Worm (Caenorhabditis elegans) whole organism, midembryonic: ENCODE measurements around the gene R193.2.
A peak's percentile ranks its signal among the peaks of the same experiment; 100 is the strongest.

ENCODE experiments used
- T22C8.4 ChIP-seq: fragments of 200-800 bp; sonication (Bioruptor generic); IDR thresholded peaks from 2 replicates; pipeline ENCODE4 v1.3.6; 2022; ENCODE audit warnings: missing genetic modification characterization, missing compliant biosample characterization
- cog-1 ChIP-seq: sonication (generic microtip); optimal IDR thresholded peaks from 2 replicates; lab custom pipeline; 2016; ENCODE audit warnings: missing genetic modification characterization, missing compliant biosample characterization
- flt-1 ChIP-seq: fragments of 200-800 bp; sonication (Bioruptor generic); IDR thresholded peaks from 2 replicates; pipeline ENCODE4 v1.3.6; 2022; ENCODE audit warnings: missing genetic modification characterization, missing compliant biosample characterization
- klf-2 ChIP-seq: fragments of 200-800 bp; sonication (Bioruptor generic); conservative IDR thresholded peaks from 2 replicates; pipeline ENCODE4 v1.3.6; 2022; ENCODE audit warnings: missing genetic modification reagents, missing genetic modification characterization, missing compliant biosample characterization
- med-1 ChIP-seq: sonication (generic microtip); optimal IDR thresholded peaks from 2 replicates; lab custom pipeline; 2017; ENCODE audit warnings: missing genetic modification characterization, mild to moderate bottlenecking, missing compliant biosample characterization, antibody characterized with exemption, missing genetic modification reagents; ENCODE audit not compliant: insufficient read depth
- ref-1 ChIP-seq: fragments of 200-800 bp; sonication (Bioruptor generic); conservative IDR thresholded peaks from 2 replicates; pipeline ENCODE4 v1.3.6; 2022; ENCODE audit warnings: missing genetic modification reagents, missing genetic modification characterization, missing compliant biosample characterization
- tab-1 ChIP-seq: fragments of 200-800 bp; sonication (Bioruptor generic); IDR thresholded peaks from 2 replicates; pipeline ENCODE4 v1.3.6; 2022; ENCODE audit warnings: missing genetic modification characterization, missing compliant biosample characterization
- ztf-23 ChIP-seq: fragments of 200-800 bp; sonication (Bioruptor generic); IDR thresholded peaks from 2 replicates; pipeline ENCODE4 v1.3.6; 2022; ENCODE audit warnings: missing genetic modification reagents, missing genetic modification characterization, missing compliant biosample characterization
- ztf-29 ChIP-seq: fragments of 200-800 bp; sonication (Bioruptor generic); IDR thresholded peaks from 2 replicates; pipeline ENCODE4 v1.3.6; 2022; ENCODE audit warnings: missing genetic modification reagents, missing genetic modification characterization, missing compliant biosample characterization

Gene R193.2

DNA sequence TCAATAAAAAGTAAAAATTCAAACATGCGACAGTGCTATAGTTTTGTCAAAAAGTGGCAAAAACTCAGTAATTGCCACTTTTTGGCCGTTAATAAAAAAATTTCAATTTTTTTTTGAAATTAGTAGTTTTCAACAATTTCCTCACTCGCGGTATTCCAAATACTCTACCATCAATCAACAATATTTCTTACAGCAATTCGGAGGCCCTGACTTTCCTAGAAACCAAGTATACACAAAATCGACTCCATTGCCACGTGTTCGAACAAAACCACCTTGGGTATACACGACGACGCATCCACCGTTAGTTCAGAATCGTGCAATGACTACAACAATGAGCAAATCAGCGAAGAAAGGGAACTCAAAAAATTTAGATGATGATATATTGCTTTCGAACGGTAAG is 23.2 kb upstream of the R193.2 start:
- TF ChIP-seq med-1 (GFP tag; lab: Kevin White, UChicago) (no peak), ztf-23 (no peak), ztf-29 (GFP tag; lab: Robert Waterston, UW) (no peak), T22C8.4 (GFP tag; lab: Robert Waterston, UW) (no peak), tab-1 (GFP tag; lab: Robert Waterston, UW) (no peak), klf-2 (GFP tag; lab: Robert Waterston, UW) (no peak)

DNA sequence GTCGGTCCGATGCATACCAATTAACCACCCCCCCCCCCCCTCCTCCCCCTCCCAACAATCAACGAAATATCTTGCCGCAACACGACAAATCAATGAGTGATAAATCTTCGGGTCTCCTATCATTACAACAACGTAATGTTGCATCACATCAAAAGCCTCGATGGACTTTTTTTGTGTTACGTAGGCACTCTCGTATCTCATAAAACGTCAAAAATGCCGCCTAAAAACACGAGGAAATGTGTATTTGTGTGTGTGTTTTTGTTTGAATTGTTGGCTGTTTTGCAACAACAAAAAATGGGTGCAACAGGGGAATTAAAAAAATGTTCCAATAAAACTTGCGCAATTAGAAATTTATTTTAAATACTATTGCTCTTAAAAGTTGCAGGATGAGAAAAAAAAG is 18.8 kb upstream of the R193.2 start:
- no peak for TF ChIP-seq ref-1 (GFP tag; lab: Robert Waterston, UW)
- TF ChIP-seq tab-1 (GFP tag; lab: Robert Waterston, UW): no peak
- no peak for TF ChIP-seq med-1 (GFP tag; lab: Kevin White, UChicago)
- TF ChIP-seq T22C8.4 (GFP tag; lab: Robert Waterston, UW): no peak
- no peak for TF ChIP-seq ztf-29 (GFP tag; lab: Robert Waterston, UW)
- no peak for TF ChIP-seq cog-1
- TF ChIP-seq klf-2 (GFP tag; lab: Robert Waterston, UW): no peak
- no peak for TF ChIP-seq ztf-23
- no peak for TF ChIP-seq flt-1

DNA sequence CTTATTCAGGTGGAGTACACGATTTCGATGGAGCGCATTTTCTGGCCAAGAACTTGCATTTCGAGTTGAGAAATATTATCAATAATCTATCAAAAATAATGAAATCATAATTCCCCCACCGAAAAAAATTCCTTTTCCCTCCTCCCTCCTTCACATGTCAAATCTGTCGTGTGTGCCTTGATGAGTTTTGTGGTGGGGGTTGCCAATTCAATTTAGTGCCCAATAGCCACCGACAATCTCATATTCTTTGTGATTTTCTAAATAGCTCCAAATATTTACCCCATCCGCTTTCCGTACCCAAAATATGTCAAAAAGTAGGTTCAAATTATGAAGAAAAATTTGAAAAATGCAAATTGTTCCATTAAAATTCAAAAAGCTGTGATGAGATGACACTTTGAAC is 13.6 kb upstream of the R193.2 start, which contains the start of gene tmc-1:
Gene tmc-1 (plus strand): TSS at position 189 of the 400 bp plus-strand sequence.
- TF ChIP-seq ztf-29 (GFP tag; lab: Robert Waterston, UW) (no peak), T22C8.4 (GFP tag; lab: Robert Waterston, UW) (no peak), tab-1 (GFP tag; lab: Robert Waterston, UW) (no peak), flt-1 (no peak), klf-2 (GFP tag; lab: Robert Waterston, UW) (no peak), ztf-23 (no peak), ref-1 (GFP tag; lab: Robert Waterston, UW) (no peak), med-1 (GFP tag; lab: Kevin White, UChicago) (no peak)

DNA sequence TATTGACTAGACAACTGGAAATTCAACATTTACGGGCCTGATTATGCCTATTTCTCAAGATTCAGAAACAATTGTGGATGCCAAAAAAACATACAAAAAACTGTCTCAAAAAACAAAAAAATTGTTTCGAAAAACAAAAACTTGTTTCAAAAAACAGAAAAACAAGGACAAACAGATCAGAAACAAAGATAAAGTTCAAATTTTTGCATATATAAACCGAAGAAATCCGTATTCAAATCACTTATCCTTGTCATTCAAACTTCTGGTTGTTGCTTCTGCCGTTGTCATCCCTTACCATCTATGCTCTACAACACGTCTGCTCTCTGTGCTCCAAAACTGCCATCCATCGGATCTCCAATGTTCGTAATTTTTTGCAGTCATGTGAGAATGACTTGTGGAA is 6.3 kb upstream of the R193.2 start, which contains the start of gene R193.1:
Gene R193.1 (plus strand): TSS at position 301 of the 400 bp plus-strand sequence.
- no peak for TF ChIP-seq ztf-23
- no peak for TF ChIP-seq T22C8.4 (GFP tag; lab: Robert Waterston, UW)
- TF ChIP-seq flt-1: no peak
- no peak for TF ChIP-seq klf-2 (GFP tag; lab: Robert Waterston, UW)
- TF ChIP-seq ztf-29 (GFP tag; lab: Robert Waterston, UW): no peak
- TF ChIP-seq med-1 (GFP tag; lab: Kevin White, UChicago): no peak
- no peak for TF ChIP-seq ref-1 (GFP tag; lab: Robert Waterston, UW)
- no peak for TF ChIP-seq tab-1 (GFP tag; lab: Robert Waterston, UW)
- TF ChIP-seq cog-1: no peak

DNA sequence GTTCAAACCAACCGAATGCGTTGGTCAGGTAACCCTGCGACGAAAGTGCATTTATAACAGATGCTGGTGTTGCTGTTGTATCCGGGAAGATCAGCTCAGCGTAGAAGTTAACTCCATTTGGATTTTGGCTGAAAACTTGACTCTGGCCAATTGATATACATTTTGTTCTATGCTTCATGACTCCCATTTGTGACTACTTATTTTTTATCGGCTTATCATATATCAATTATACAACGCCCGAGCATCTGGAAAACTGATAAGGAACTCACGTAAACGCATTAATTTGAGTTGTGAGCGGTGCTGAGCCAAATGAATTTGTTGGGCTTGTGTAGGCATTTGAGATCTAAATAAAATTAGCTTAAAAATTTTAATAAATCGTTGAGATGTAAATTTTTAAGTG is 991 bp downstream of the R193.2 start:
- no peak for TF ChIP-seq T22C8.4 (GFP tag; lab: Robert Waterston, UW)
- no peak for TF ChIP-seq flt-1
- TF ChIP-seq med-1 (GFP tag; lab: Kevin White, UChicago): no peak
- no peak for TF ChIP-seq ref-1 (GFP tag; lab: Robert Waterston, UW)
- TF ChIP-seq cog-1: no peak
- no peak for TF ChIP-seq klf-2 (GFP tag; lab: Robert Waterston, UW)
- no peak for TF ChIP-seq ztf-23
- no peak for TF ChIP-seq ztf-29 (GFP tag; lab: Robert Waterston, UW)
- no peak for TF ChIP-seq tab-1 (GFP tag; lab: Robert Waterston, UW)

DNA sequence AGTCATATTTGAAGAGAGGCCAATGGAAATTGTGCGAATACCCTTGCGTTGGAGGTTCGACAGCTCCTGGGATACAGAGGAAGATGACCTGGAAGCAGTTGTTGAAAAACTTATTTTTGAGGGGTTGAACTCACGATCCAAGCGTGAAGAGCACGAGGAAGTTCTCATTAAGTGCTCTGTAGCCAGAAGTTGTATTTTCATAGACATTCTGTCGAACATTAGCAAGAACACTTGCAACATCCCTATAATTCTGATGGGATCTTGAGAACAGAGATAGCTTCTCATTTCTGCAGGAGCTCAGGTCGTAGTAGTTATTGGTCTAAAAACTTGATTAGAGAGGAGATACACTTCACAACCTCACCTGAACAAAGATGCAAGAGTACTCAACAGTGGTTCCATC is 6.8 kb downstream of the R193.2 start:
- TF ChIP-seq klf-2 (GFP tag; lab: Robert Waterston, UW) (no peak), T22C8.4 (GFP tag; lab: Robert Waterston, UW) (no peak), ref-1 (GFP tag; lab: Robert Waterston, UW) (no peak), flt-1 (no peak), ztf-29 (GFP tag; lab: Robert Waterston, UW) (no peak), med-1 (GFP tag; lab: Kevin White, UChicago) (no peak), tab-1 (GFP tag; lab: Robert Waterston, UW) (no peak)

DNA sequence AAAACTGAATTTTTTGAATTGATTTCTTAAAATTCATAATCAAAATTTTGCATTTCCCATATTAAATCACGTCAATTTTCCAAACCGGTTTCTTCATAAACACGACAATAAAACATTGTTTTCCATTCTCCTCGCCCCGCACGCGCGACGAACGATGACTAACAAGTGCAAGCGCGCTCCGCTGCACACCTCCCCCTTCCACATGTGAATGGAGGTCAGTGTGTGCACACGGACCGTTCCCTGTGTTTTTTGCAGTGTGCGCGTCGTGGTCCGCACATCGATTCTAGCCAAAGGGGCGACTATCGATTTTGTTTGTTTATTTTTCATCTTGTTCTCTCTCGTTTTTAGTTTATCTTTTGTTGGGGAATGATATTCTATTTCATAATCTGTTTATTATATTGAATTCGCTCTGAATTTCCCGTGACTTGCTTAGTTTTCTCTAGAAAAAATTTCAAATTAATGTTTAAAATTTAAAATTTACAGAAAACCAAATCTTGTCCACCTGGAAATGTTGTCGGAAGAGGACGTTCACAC is 19.8 kb downstream of the R193.2 start, which contains the start of gene snx-1:
Gene snx-1 (plus strand): TSS at position 484 of the 534 bp plus-strand sequence.
- peak; percentile 52; the same call in 1 of the 2 replicates for TF ChIP-seq flt-1
- TF ChIP-seq tab-1 (GFP tag; lab: Robert Waterston, UW): no peak
- no peak for TF ChIP-seq cog-1

DNA sequence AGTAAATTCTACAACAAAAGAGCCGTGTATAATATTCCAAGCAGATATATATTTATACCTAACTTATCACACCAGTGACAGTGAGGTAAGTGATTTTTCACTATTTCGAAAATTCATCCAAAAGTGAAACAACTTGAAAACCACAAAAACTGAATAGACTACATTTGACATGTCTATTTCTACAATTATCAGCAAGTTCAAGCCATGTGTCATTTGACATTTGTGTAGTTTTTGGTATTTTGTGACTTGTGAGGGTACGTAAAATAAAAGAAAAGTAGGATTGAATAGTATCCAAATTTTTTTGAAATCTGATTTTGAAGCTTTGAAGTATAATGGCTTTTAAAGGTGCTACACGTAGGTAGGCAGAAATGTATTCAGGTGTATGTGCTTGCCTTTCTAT is 22.2 kb downstream of the R193.2 start:
- TF ChIP-seq cog-1 (no peak), ref-1 (GFP tag; lab: Robert Waterston, UW) (no peak), med-1 (GFP tag; lab: Kevin White, UChicago) (no peak), ztf-29 (GFP tag; lab: Robert Waterston, UW) (no peak)

DNA sequence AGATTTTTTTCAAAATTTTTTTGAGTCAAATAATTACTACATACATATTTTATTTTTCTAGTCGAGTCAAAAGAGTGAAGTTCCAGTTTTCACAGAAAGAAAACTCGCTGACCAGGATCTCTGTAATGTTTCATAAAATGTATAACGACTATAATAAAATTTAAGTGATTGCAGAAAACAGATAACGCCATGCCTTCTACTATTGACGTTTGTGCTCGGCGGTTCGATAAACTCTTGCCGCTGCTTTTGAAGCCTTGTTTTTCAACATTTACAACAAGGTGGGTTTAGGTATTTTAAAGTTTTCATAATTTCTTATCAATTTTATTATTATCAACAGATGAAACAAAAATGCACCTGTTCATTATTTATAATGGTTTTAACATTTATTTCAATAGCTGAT is 23.0 kb downstream of the R193.2 start, which contains the start of gene lmp-2:
Gene lmp-2 (plus strand): TSS at position 190 of the 400 bp plus-strand sequence.
- no peak for TF ChIP-seq ztf-29 (GFP tag; lab: Robert Waterston, UW)
- TF ChIP-seq flt-1: no peak
- TF ChIP-seq ref-1 (GFP tag; lab: Robert Waterston, UW): no peak
- no peak for TF ChIP-seq med-1 (GFP tag; lab: Kevin White, UChicago)
- no peak for TF ChIP-seq tab-1 (GFP tag; lab: Robert Waterston, UW)
- TF ChIP-seq cog-1: no peak
- no peak for TF ChIP-seq klf-2 (GFP tag; lab: Robert Waterston, UW)
- TF ChIP-seq T22C8.4 (GFP tag; lab: Robert Waterston, UW): no peak
- TF ChIP-seq ztf-23: no peak

DNA sequence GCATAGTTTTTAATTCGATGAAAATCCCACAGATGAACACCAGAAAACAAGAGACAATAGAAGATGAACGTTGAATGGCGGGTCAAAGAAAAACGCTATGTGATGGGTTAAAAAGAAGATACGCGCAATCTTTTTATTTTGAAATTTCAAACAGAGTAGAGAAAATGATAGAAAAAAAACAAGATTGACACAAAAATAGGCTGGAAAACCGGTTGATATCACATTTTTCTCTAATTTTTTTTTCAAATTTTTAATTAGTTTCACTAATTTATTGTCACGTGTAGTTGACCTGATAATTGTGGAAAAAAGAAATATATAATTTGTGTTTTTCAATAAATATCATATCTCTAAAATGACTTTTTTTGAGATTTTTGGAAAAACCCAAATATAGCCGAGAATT is 24.2 kb downstream of the R193.2 start, which contains the start of gene C05D9.9:
Gene C05D9.9 (minus strand): TSS at position 101 of the 400 bp plus-strand sequence.
- no peak for TF ChIP-seq klf-2 (GFP tag; lab: Robert Waterston, UW)
- no peak for TF ChIP-seq ztf-29 (GFP tag; lab: Robert Waterston, UW)
- TF ChIP-seq tab-1 (GFP tag; lab: Robert Waterston, UW): no peak
- TF ChIP-seq T22C8.4 (GFP tag; lab: Robert Waterston, UW): no peak
- no peak for TF ChIP-seq ztf-23
- TF ChIP-seq med-1 (GFP tag; lab: Kevin White, UChicago): no peak
- no peak for TF ChIP-seq flt-1
- TF ChIP-seq ref-1 (GFP tag; lab: Robert Waterston, UW): no peak
- TF ChIP-seq cog-1: no peak
